Fruit fly (Drosophila melanogaster): ENCODE results near the gene Cyp4g1.

Gene Cyp4g1

dm6 chrX:487517-487957, 18.4 kb upstream of the Cyp4g1 start, which contains the start of the genes CG18273 and CG3156 (continued):
- TF ChIP-seq lov (optimal IDR thresholded peaks at IDR 0.05) (no peak), lov (GFP tag; IDR thresholded peaks at IDR 0.05) (no peak), CG4328 (GFP tag; optimal IDR thresholded peaks at IDR 0.05) (no peak), tap (tag; optimal IDR thresholded peaks at IDR 0.05) (no peak), H15 (GFP tag; IDR thresholded peaks at IDR 0.05) (no peak), CG16863 (GFP tag; optimal IDR thresholded peaks at IDR 0.05) (no peak), CG2120 (GFP tag; optimal IDR thresholded peaks at IDR 0.05) (peak; percentile 43), aop (GFP tag; IDR thresholded peaks at IDR 0.05) (no peak), CG18619 (GFP tag; optimal IDR thresholded peaks at IDR 0.05) (no peak), CG18476 (GFP tag; optimal IDR thresholded peaks at IDR 0.05) (no peak), CG14965 (GFP tag; optimal IDR thresholded peaks at IDR 0.05; ENCODE audit: borderline replicate concordance) (no peak), ac (GFP tag; optimal IDR thresholded peaks at IDR 0.05) (no peak), HmgZ (tag; optimal IDR thresholded peaks at IDR 0.05) (peak; percentile 67), CG16815 (GFP tag; optimal IDR thresholded peaks at IDR 0.05) (no peak), CG11085 (GFP tag; IDR thresholded peaks at IDR 0.05) (no peak), Hmx (GFP tag; optimal IDR thresholded peaks at IDR 0.05) (no peak), CG7928 (GFP tag; optimal IDR thresholded peaks at IDR 0.05) (no peak), Hr3 (GFP tag; optimal IDR thresholded peaks at IDR 0.05) (no peak), jumu (GFP tag; optimal IDR thresholded peaks at IDR 0.05) (peak; percentile 1), Hr39 (optimal IDR thresholded peaks at IDR 0.05) (no peak), dimm (GFP tag; IDR thresholded peaks at IDR 0.05) (no peak), CG34376 (GFP tag; optimal IDR thresholded peaks at IDR 0.05) (no peak), CG1647 (GFP tag; optimal IDR thresholded peaks at IDR 0.05) (no peak), hb (GFP tag; IDR thresholded peaks at IDR 0.05; ENCODE audit: partially characterized antibody) (0 out of 3 replicates have a peak, but pooled peaks have one; percentile 43), kni (GFP tag; optimal IDR thresholded peaks at IDR 0.05) (peak; percentile 60), trem (tag; optimal IDR thresholded peaks at IDR 0.05) (peak; percentile 73), CG12942 (GFP tag; optimal IDR thresholded peaks at IDR 0.05) (no peak), CG4360 (GFP tag; IDR thresholded peaks at IDR 0.05) (no peak), Ravus (GFP tag; IDR thresholded peaks at IDR 0.05) (no peak), CG32772 (GFP tag; IDR thresholded peaks at IDR 0.05) (no peak), oc (tag; optimal IDR thresholded peaks at IDR 0.05) (no peak), slou (GFP tag; optimal IDR thresholded peaks at IDR 0.05) (no peak), CG17829 (tag; optimal IDR thresholded peaks at IDR 0.05) (peak; percentile 57), zen (tag; optimal IDR thresholded peaks at IDR 0.05) (peak; percentile 40), zfh1 (GFP tag; IDR thresholded peaks at IDR 0.05) (no peak), CG17361 (GFP tag; IDR thresholded peaks at IDR 0.05) (no peak; the same call in 2 of the 3 replicates), sima (GFP tag; optimal IDR thresholded peaks at IDR 0.05) (no peak), Hr51 (GFP tag; optimal IDR thresholded peaks at IDR 0.05) (peak in 1 of 2 experiments; percentile 4), kah (GFP tag; optimal IDR thresholded peaks at IDR 0.05) (no peak), CG10321 (GFP tag; IDR thresholded peaks at IDR 0.05) (no peak), CG9932 (GFP tag; IDR thresholded peaks at IDR 0.05) (peak; percentile 46), Chrac-16 (GFP tag; optimal IDR thresholded peaks at IDR 0.05) (no peak), lab (GFP tag; optimal IDR thresholded peaks at IDR 0.05) (no peak), ab (GFP tag; optimal IDR thresholded peaks at IDR 0.05) (no peak), CG8281 (tag; optimal IDR thresholded peaks at IDR 0.05) (no peak), CG43689 (GFP tag; IDR thresholded peaks at IDR 0.05) (no peak), CG12219 (GFP tag; optimal IDR thresholded peaks at IDR 0.05) (no peak), CG16779 (GFP tag; IDR thresholded peaks at IDR 0.05) (no peak), pan (optimal IDR thresholded peaks at IDR 0.05) (no peak), pan (GFP tag; optimal IDR thresholded peaks at IDR 0.05 in 1 of 2, IDR thresholded peaks at IDR 0.05 in 1 of 2) (no peak), nerfin-1 (tag; optimal IDR thresholded peaks at IDR 0.05) (peak; percentile 37), Lhr (GFP tag; optimal IDR thresholded peaks at IDR 0.05) (no peak), ara (GFP tag; IDR thresholded peaks at IDR 0.05) (no peak)
